Worm (Caenorhabditis elegans) whole organism, L2 larva: ENCODE measurements around the gene F46B6.6.

Experiments used
- aly-2 ChIP-seq: fragments of 150-350 bp; optimal IDR thresholded peaks from 2 replicates; lab custom pipeline; 2014; ENCODE audit warnings: missing biosample characterization, missing genetic modification characterization
- blmp-1 ChIP-seq: sonication (generic microtip); optimal IDR thresholded peaks from 2 replicates; lab custom pipeline; 2017; ENCODE audit warnings: missing genetic modification characterization, mild to moderate bottlenecking, missing compliant biosample characterization, antibody characterized with exemption, moderate library complexity; ENCODE audit not compliant: insufficient read depth
- nhr-12 ChIP-seq: fragments of 150-350 bp; optimal IDR thresholded peaks from 2 replicates; lab custom pipeline; 2014; ENCODE audit warnings: missing biosample characterization, missing genetic modification characterization
- nhr-23 ChIP-seq: fragments of 150-350 bp; optimal IDR thresholded peaks from 2 replicates; lab custom pipeline; 2014; ENCODE audit warnings: missing biosample characterization, missing genetic modification reagents, missing genetic modification characterization
- nhr-77 ChIP-seq: fragments of 150-350 bp; optimal IDR thresholded peaks from 2 replicates; lab custom pipeline; 2014; ENCODE audit warnings: missing biosample characterization, missing genetic modification characterization
- skn-1 ChIP-seq: sonication (generic microtip); optimal IDR thresholded peaks from 2 replicates; lab custom pipeline; 2017; ENCODE audit warnings: missing biosample characterization, missing genetic modification characterization
- unc-62 ChIP-seq: fragments of 150-350 bp; optimal IDR thresholded peaks from 2 replicates; lab custom pipeline; 2014; ENCODE audit warnings: missing biosample characterization, missing genetic modification reagents, missing genetic modification characterization
- zag-1 ChIP-seq: fragments of 150-350 bp; optimal IDR thresholded peaks from 2 replicates; lab custom pipeline; 2014; ENCODE audit warnings: missing biosample characterization, missing genetic modification characterization
- ztf-11 ChIP-seq: sonication (generic microtip); optimal IDR thresholded peaks from 2 replicates; lab custom pipeline; 2017; ENCODE audit warnings: missing biosample characterization, missing genetic modification characterization

ce11 chrV:9756242-9756641 lies 30.4 kb downstream of the F46B6.6 start, which contains the start of gene hrg-3:
- TF ChIP-seq nhr-23 (tag; lab: Kevin White, UChicago) (no peak), blmp-1 (tag; lab: Kevin White, UChicago) (no peak), nhr-77 (no peak), nhr-12 (no peak), aly-2 (tag; lab: Kevin White, UChicago) (no peak), ztf-11 (tag; lab: Kevin White, UChicago) (no peak), skn-1 (tag; lab: Kevin White, UChicago) (no peak), unc-62 (no peak), zag-1 (no peak)
